Worm (Caenorhabditis elegans) whole organism, L4 larva: ENCODE measurements around the gene B0416.10.

Experiments used
- aly-2 ChIP-seq: sonication (generic microtip); optimal IDR thresholded peaks from 2 replicates; lab custom pipeline; 2018; ENCODE audit warnings: missing biosample characterization, missing genetic modification characterization
- dpl-1 ChIP-seq: fragments of 150-350 bp; optimal IDR thresholded peaks from 2 replicates; lab custom pipeline; 2014; ENCODE audit warnings: missing biosample characterization, missing genetic modification reagents, missing genetic modification characterization
- mdl-1 ChIP-seq, 2 experiments: fragments of 150-350 bp in 1 of 2; sonication (generic microtip) in 1 of 2; optimal IDR thresholded peaks; 2 replicates each; lab custom pipeline; 2014 to 2017; ENCODE audit warnings: missing biosample characterization in 2 of 2, missing genetic modification characterization in 2 of 2
- nhr-11 ChIP-seq: fragments of 150-350 bp; optimal IDR thresholded peaks from 2 replicates; lab custom pipeline; 2014; ENCODE audit warnings: missing biosample characterization, missing genetic modification characterization
- nhr-237 ChIP-seq: sonication (generic microtip); optimal IDR thresholded peaks from 2 replicates; lab custom pipeline; 2017; ENCODE audit warnings: missing biosample characterization, missing genetic modification characterization
- tag-97 ChIP-seq: fragments of 200-800 bp; sonication (Bioruptor generic); IDR thresholded peaks from 2 replicates; pipeline ENCODE4 v1.3.6; 2022; ENCODE audit warnings: missing genetic modification characterization, missing compliant biosample characterization
- tra-1 ChIP-seq: fragments of 200-800 bp; sonication (Bioruptor generic); IDR thresholded peaks from 2 replicates; pipeline ENCODE4 v1.3.6; 2022; ENCODE audit warnings: missing genetic modification reagents, missing genetic modification characterization, missing compliant biosample characterization

DNA sequence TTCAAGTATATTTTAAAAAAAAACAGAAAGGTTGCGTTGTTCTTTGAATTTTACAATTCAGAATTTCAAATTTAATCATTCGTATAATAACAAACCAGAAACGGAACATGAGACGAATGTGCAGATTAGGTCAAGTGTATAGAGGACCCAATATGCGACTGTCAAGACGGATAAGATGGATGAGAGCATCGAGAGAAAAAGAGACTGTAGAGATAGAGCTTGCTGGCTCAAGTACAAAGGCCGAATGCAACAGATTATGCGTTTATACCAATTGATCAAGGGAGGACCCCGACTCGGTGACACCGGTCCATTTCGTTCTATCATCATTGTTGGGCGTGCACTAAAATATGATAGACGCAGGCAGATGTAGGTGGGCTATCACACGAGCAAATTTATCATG is 44.2 kb downstream of the B0416.10 start:
- no peak for TF ChIP-seq tag-97 (GFP tag; lab: Robert Waterston, UW)
- no peak for TF ChIP-seq tra-1 (GFP tag; lab: Robert Waterston, UW)
- no peak for TF ChIP-seq mdl-1 (tag; optimal IDR thresholded peaks at IDR 0.05; lab: Kevin White, UChicago)
- TF ChIP-seq dpl-1 (GFP tag; lab: Kevin White, UChicago), result no peak
- no peak for TF ChIP-seq aly-2
- TF ChIP-seq nhr-11 (tag; lab: Kevin White, UChicago), result no peak
- TF ChIP-seq nhr-237 (tag; lab: Kevin White, UChicago), result no peak
